Worm (Caenorhabditis elegans) whole organism, midembryonic: ENCODE results near the gene nhr-34.

Experiments
- klf-2 ChIP-seq: fragments of 200-800 bp; sonication (Bioruptor generic); conservative IDR thresholded peaks from 2 replicates; pipeline ENCODE4 v1.3.6; 2022; ENCODE audit warnings: missing genetic modification reagents, missing genetic modification characterization, missing compliant biosample characterization
- ztf-29 ChIP-seq: fragments of 200-800 bp; sonication (Bioruptor generic); IDR thresholded peaks from 2 replicates; pipeline ENCODE4 v1.3.6; 2022; ENCODE audit warnings: missing genetic modification reagents, missing genetic modification characterization, missing compliant biosample characterization

- TF ChIP-seq klf-2 (no peak), ztf-29 (GFP tag; lab: Robert Waterston, UW) (no peak)
Measured at ce11 chrIV:9679296-9679695, 3.8 kb upstream of the nhr-34 start.
